Worm (Caenorhabditis elegans): ENCODE data around the gene Y102A11A.3.
"Not testable (repeated sequence)": the region's sequence is repeated elsewhere in the genome, so short reads cannot be mapped to it uniquely, and the experiment has no call there.

Gene Y102A11A.3

DNA sequence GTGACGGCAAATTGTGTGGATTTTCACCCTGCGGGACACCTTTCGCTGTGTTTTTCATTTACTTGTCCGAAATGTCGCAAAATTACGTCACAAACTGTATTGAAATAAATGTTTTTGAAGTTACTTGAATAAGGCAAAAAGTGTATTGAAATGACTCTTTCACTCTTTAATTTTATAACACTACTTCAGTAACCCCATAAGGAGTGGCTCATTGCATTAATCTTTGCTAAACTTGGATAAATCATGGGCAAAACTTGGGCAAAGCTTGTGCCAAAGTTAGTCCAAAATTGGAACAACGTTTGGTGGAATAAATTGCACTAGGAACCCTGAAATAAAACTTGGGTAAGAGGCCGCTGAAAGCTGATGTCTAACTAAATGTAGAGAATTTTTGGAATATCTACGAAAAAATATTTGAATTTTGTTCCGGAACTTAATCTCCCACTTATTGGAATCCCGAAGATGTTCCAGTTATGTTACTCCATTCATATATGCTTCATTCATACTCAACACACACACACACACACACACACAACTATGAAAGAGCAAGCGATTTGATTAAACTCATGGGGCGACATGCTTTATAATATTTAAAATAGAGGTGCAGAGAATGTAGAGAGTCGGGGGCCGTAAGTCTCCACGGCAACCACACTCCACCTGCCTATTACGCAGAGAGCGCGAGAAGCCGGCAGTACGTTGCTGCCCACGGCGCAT lies 6.3 kb upstream of the Y102A11A.3 start, which contains the start of gene Y102A11A.9:
Gene Y102A11A.9, plus strand, starts transcription at position 661 of the 711 bp plus-strand sequence.
- TF ChIP-seq dao-5 (tag; optimal IDR thresholded peaks at IDR 0.05), result no peak
- TF ChIP-seq W03F9.2 (tag; optimal IDR thresholded peaks at IDR 0.05), result no peak
- no peak for TF ChIP-seq him-1 (tag; optimal IDR thresholded peaks at IDR 0.05)

DNA sequence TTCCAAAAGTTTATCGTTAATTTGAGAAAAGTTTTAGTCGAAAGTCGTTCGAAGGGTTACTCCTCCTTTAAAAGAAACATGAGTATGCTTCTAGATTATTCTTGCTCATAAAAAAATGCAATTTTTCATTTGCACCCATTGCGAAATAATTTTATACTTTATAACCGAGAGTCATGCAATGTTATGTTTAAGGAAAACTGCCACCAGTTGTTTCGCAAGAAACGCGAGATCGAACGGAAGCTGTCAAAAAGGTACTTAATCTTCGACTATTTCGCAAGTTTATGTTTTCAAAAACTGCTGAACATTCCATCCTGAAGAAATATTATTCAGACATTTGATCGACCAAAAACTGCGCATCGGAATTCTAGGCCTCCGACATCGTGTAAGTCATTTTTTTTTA lies 5.0 kb upstream of the Y102A11A.3 start:
- TF ChIP-seq W03F9.2 (tag; optimal IDR thresholded peaks at IDR 0.05), result no peak
- no peak for TF ChIP-seq him-1 (tag; optimal IDR thresholded peaks at IDR 0.05)
- TF ChIP-seq dao-5 (tag; optimal IDR thresholded peaks at IDR 0.05), result no peak

ce11 chrX:2014521-2014920 lies 4.4 kb upstream of the Y102A11A.3 start:
- TF ChIP-seq dao-5 (tag; optimal IDR thresholded peaks at IDR 0.05) (no peak), W03F9.2 (tag; optimal IDR thresholded peaks at IDR 0.05) (no peak), him-1 (tag; optimal IDR thresholded peaks at IDR 0.05) (no peak)

- TF ChIP-seq W03F9.2 (tag; optimal IDR thresholded peaks at IDR 0.05) (no peak), dao-5 (tag; optimal IDR thresholded peaks at IDR 0.05) (no peak), him-1 (tag; optimal IDR thresholded peaks at IDR 0.05) (no peak)
These were observed 737 bp upstream of the Y102A11A.3 start for ce11 chrX:2018211-2018610.

DNA sequence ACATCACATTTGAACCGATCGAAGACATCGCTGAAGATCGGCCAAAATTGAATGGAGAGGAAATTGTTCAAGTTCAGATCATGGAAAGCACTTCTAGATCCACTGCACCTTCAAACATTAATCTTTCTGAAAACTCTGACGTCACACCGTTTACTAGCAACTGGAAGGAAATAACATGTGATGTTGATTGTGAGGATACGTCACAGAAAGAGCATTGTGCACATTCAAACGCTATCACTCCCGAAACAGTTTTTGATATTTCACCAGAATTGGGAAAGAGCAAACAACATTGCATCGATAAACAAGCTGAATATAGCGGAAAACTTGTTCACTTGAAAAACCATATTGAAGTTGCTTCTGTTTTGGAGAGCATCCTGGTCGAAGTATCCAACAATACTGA lies 2.6 kb downstream of the Y102A11A.3 start:
- TF ChIP-seq W03F9.2 (tag; optimal IDR thresholded peaks at IDR 0.05), result no peak
- TF ChIP-seq dao-5 (tag; optimal IDR thresholded peaks at IDR 0.05), result no peak
- no peak for TF ChIP-seq him-1 (tag; optimal IDR thresholded peaks at IDR 0.05)

DNA sequence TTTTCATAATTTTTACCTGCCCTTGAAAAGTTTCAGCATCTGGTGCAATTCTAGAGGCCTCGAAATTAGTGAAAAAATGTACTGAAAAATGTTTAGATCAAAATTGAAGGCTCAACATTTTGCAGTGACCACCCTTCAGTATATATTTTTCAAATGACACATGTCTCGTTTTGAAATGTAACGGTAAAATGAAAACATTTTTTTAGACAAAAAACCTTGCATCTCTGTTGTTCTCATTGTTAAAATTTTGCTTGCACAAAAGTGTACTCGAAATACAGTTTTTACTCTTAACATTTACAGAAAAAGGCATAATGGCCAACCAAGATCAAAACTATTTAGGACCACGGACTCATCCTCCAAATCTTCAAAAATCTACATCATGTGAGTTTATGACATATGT lies 7.4 kb downstream of the Y102A11A.3 start, which contains the start of gene Y102A11A.2:
Gene Y102A11A.2, plus strand, starts transcription at position 301 of the 400 bp plus-strand sequence.
- not testable (repeated sequence) for TF ChIP-seq dao-5, W03F9.2, him-1 (tag; optimal IDR thresholded peaks at IDR 0.05)

- TF ChIP-seq dao-5 (tag; optimal IDR thresholded peaks at IDR 0.05), result no peak
- no peak for TF ChIP-seq W03F9.2 (tag; optimal IDR thresholded peaks at IDR 0.05)
- TF ChIP-seq him-1 (tag; optimal IDR thresholded peaks at IDR 0.05), result no peak
These were observed 11.9 kb downstream of the Y102A11A.3 start for ce11 chrX:2030871-2031270.

- TF ChIP-seq W03F9.2 (tag; optimal IDR thresholded peaks at IDR 0.05) (no peak), him-1 (tag; optimal IDR thresholded peaks at IDR 0.05) (no peak), dao-5 (tag; optimal IDR thresholded peaks at IDR 0.05) (no peak)
These were observed 12.5 kb downstream of the Y102A11A.3 start, which contains the start of gene Y102A11A.5 for ce11 chrX:2031414-2031813. Gene Y102A11A.5 (minus strand): TSS chrX:2031588.

DNA sequence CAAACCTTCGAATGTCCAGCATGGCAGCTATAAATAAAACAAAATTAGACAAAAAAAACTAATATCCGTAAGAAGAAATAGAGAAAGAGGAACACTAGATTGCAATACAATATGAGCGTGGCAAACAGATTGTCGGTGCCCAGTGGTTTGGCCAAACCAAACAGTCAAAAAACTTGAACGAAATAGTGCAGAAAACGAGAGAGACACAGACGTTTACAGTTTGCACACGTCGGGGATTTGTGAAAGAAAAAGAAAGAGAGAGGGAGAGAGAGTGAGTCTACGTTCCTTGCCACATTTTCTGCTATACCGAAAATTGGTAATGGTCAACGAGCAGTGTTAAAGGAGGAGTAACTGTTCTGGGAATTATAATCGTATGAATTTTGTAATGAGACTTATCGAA lies 16.2 kb downstream of the Y102A11A.3 start, which contains the start of gene ergi-1:
Gene ergi-1, minus strand, starts transcription at position 101 of the 400 bp plus-strand sequence.
- TF ChIP-seq W03F9.2 (tag; optimal IDR thresholded peaks at IDR 0.05) (no peak), dao-5 (tag; optimal IDR thresholded peaks at IDR 0.05) (no peak), him-1 (tag; optimal IDR thresholded peaks at IDR 0.05) (no peak)

DNA sequence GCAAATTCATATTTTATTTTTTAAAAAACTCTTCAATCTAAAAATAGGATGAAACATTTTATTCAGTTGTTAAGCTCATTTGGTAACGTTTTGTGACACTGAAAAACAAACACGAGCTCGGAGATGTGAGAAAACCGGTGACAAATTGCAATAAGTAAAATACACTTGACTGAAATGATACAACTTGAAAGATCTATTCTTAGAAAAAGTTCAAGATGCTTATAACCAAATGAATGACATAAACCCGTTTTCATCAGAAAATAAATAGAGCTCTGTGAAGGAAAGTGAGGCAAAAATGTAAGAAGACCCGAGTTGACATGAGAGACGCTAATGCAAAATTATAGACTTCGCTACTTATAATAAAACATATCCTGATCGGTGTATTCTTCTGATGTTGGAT lies 20.4 kb downstream of the Y102A11A.3 start, which contains the start of gene smex-2:
Gene smex-2, minus strand, starts transcription at position 101 of the 400 bp plus-strand sequence.
- no peak for TF ChIP-seq dao-5 (tag; optimal IDR thresholded peaks at IDR 0.05)
- no peak for TF ChIP-seq him-1 (tag; optimal IDR thresholded peaks at IDR 0.05)
- TF ChIP-seq W03F9.2 (tag; optimal IDR thresholded peaks at IDR 0.05), result no peak

DNA sequence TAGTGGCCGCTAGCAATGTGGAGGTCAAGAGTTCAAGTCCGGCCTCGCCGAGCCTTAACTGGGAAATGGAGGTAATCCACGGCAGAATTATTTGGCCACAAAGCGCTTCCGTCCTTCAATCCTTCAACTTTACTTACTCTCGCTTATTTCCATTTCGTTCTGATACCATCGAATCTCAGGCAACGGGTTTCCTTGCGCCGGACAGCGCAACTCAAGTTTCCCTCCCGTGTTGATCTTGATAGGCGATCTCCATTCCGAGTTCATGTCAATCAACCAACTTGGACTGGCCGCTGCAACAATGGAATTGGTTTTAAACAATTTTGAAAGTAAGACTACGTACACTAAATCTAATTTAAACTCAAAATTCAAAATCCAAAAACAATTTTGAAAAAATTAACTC lies 21.9 kb downstream of the Y102A11A.3 start:
- TF ChIP-seq him-1 (tag; optimal IDR thresholded peaks at IDR 0.05), result no peak
- no peak for TF ChIP-seq dao-5 (tag; optimal IDR thresholded peaks at IDR 0.05)
- no peak for TF ChIP-seq W03F9.2 (tag; optimal IDR thresholded peaks at IDR 0.05)

- TF ChIP-seq W03F9.2 (tag; optimal IDR thresholded peaks at IDR 0.05) (no peak), dao-5 (tag; optimal IDR thresholded peaks at IDR 0.05) (no peak), him-1 (tag; optimal IDR thresholded peaks at IDR 0.05) (no peak)
These were observed 22.6 kb downstream of the Y102A11A.3 start for ce11 chrX:2041448-2042138.

- TF ChIP-seq dao-5 (tag; optimal IDR thresholded peaks at IDR 0.05), result no peak
- TF ChIP-seq him-1 (tag; optimal IDR thresholded peaks at IDR 0.05), result no peak
- no peak for TF ChIP-seq W03F9.2 (tag; optimal IDR thresholded peaks at IDR 0.05)
These were observed 23.7 kb downstream of the Y102A11A.3 start for ce11 chrX:2042621-2043020.

DNA sequence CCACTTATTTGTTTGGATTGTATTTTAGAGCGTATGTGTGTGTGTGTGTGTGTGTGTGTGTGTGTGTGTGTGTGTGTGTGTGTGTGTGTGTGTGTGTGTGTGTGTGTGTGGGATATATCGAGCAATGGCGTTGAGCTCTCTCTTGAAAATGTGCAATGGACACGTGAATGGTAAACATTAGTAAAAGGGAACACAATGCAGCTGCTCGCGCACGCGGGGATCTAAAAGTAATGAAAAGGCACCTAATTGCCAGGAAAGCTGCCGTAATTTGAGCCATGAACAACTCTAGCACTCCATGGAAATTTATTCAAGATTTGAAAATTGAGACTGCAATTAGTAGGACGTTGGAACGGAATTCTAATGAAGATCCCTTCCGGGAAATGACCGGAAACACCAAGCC lies 24.3 kb downstream of the Y102A11A.3 start:
- TF ChIP-seq him-1 (tag; optimal IDR thresholded peaks at IDR 0.05), result no peak
- TF ChIP-seq dao-5 (tag; optimal IDR thresholded peaks at IDR 0.05), result no peak
- TF ChIP-seq W03F9.2 (tag; optimal IDR thresholded peaks at IDR 0.05), result no peak
